Fruit fly (Drosophila melanogaster) whole organism, embryonic: ENCODE data around the gene Dpm1.

Experiments used
- Antp ChIP-seq: fragments of 200-800 bp; sonication (Bioruptor generic); optimal IDR thresholded peaks from 3 replicates; lab custom pipeline; 2016; ENCODE audit warnings: missing biosample characterization, missing genetic modification characterization
- Atf-2 ChIP-seq: fragments of 200-800 bp; sonication (Bioruptor generic); optimal IDR thresholded peaks from 2 replicates; lab custom pipeline; 2016; ENCODE audit warnings: missing biosample characterization, missing genetic modification characterization
- B-H1 ChIP-seq: fragments of 200-800 bp; sonication (Bioruptor generic); IDR thresholded peaks from 3 replicates; pipeline ENCODE4 v1.3.6; 2022; ENCODE audit warnings: missing biosample characterization, missing genetic modification characterization
- CG12744 ChIP-seq: fragments of 200-800 bp; sonication (Bioruptor generic); optimal IDR thresholded peaks from 2 replicates; lab custom pipeline; 2016; ENCODE audit warnings: missing biosample characterization, missing genetic modification characterization
- CG13123 ChIP-seq: fragments of 200-800 bp; sonication (Bioruptor generic); optimal IDR thresholded peaks from 2 replicates; lab custom pipeline; 2016; ENCODE audit warnings: missing biosample characterization, missing genetic modification characterization
- CG13624 ChIP-seq: fragments of 200-800 bp; sonication (Bioruptor generic); optimal IDR thresholded peaks from 2 replicates; lab custom pipeline; 2016; ENCODE audit warnings: missing biosample characterization, missing genetic modification characterization
- CG2202 ChIP-seq: fragments of 200-800 bp; sonication (Bioruptor generic); optimal IDR thresholded peaks from 2 replicates; lab custom pipeline; 2018; ENCODE audit warnings: missing biosample characterization, mild to moderate bottlenecking, missing genetic modification characterization
- CG2678 ChIP-seq: fragments of 200-800 bp; sonication (Bioruptor generic); optimal IDR thresholded peaks from 3 replicates; lab custom pipeline; 2019; ENCODE audit warnings: missing biosample characterization, mild to moderate bottlenecking, missing genetic modification characterization, moderate library complexity
- CG34376 ChIP-seq: fragments of 200-800 bp; sonication (Bioruptor generic); optimal IDR thresholded peaks from 2 replicates; lab custom pipeline; 2018; ENCODE audit warnings: missing biosample characterization, mild to moderate bottlenecking, missing genetic modification characterization
- CG34422 ChIP-seq: fragments of 200-800 bp; sonication (Bioruptor generic); IDR thresholded peaks from 3 replicates; pipeline ENCODE4 v1.3.6; 2022; ENCODE audit warnings: missing biosample characterization, missing genetic modification characterization
- CG4707 ChIP-seq: fragments of 200-800 bp; sonication (Bioruptor generic); optimal IDR thresholded peaks from 2 replicates; lab custom pipeline; 2018; ENCODE audit warnings: missing biosample characterization, mild to moderate bottlenecking, missing genetic modification characterization, moderate library complexity
- CG6689 ChIP-seq: fragments of 200-800 bp; sonication (Bioruptor generic); IDR thresholded peaks from 2 replicates; pipeline ENCODE4 v1.3.6; 2022; ENCODE audit warnings: missing biosample characterization, missing genetic modification characterization
- CG8388 ChIP-seq: fragments of 200-800 bp; sonication (Bioruptor generic); optimal IDR thresholded peaks from 2 replicates; lab custom pipeline; 2019; ENCODE audit warnings: missing biosample characterization, mild to moderate bottlenecking, missing genetic modification characterization, moderate library complexity
- CG8478 ChIP-seq: fragments of >200 bp; optimal IDR thresholded peaks from 2 replicates; lab custom pipeline; 2018
- CG9876 ChIP-seq: fragments of 200-800 bp; sonication (Bioruptor generic); optimal IDR thresholded peaks from 2 replicates; lab custom pipeline; 2016; ENCODE audit warnings: missing biosample characterization, missing genetic modification characterization
- Dek ChIP-seq: fragments of 200-800 bp; sonication (Bioruptor generic); optimal IDR thresholded peaks from 3 replicates; lab custom pipeline; 2019; ENCODE audit warnings: missing biosample characterization, mild to moderate bottlenecking, missing genetic modification characterization, moderate library complexity
- Dfd ChIP-seq, 2 experiments: fragments of >200 bp; optimal IDR thresholded peaks; 2 replicates each; lab custom pipeline; 2017; ENCODE audit warnings: missing biosample characterization in 2 of 2, missing genetic modification characterization in 2 of 2
- Fer3 ChIP-seq: fragments of 200-800 bp; sonication (Bioruptor generic); optimal IDR thresholded peaks from 2 replicates; lab custom pipeline; 2018; ENCODE audit warnings: missing biosample characterization, mild to moderate bottlenecking, missing genetic modification characterization, moderate library complexity
- Gsc ChIP-seq: fragments of 200-800 bp; sonication (Bioruptor generic); IDR thresholded peaks from 2 replicates; pipeline ENCODE4 v1.3.6; 2022; ENCODE audit warnings: missing biosample characterization, missing genetic modification characterization
- Hsf ChIP-seq: fragments of 200-800 bp; sonication (Bioruptor generic); optimal IDR thresholded peaks from 3 replicates; lab custom pipeline; 2016; ENCODE audit warnings: missing biosample characterization, missing genetic modification characterization
- Kr ChIP-seq: fragments of 200-800 bp; sonication (Bioruptor generic); optimal IDR thresholded peaks from 2 replicates; lab custom pipeline; 2017; ENCODE audit warnings: missing biosample characterization, mild to moderate bottlenecking, missing genetic modification characterization
- Nf-YB ChIP-seq: fragments of 200-800 bp; sonication (Bioruptor generic); optimal IDR thresholded peaks from 3 replicates; lab custom pipeline; 2019; ENCODE audit warnings: missing biosample characterization, mild to moderate bottlenecking, missing genetic modification characterization, moderate library complexity
- Nf-YC ChIP-seq: fragments of 200-800 bp; optimal IDR thresholded peaks from 3 replicates; lab custom pipeline; 2019; ENCODE audit warnings: missing biosample characterization, mild to moderate bottlenecking, missing genetic modification characterization, moderate library complexity
- PHDP ChIP-seq: fragments of 200-800 bp; sonication (Bioruptor generic); optimal IDR thresholded peaks from 3 replicates; lab custom pipeline; 2018; ENCODE audit warnings: missing biosample characterization, mild to moderate bottlenecking, missing genetic modification characterization, moderate library complexity
- Scr ChIP-seq: fragments of 200-800 bp; sonication (Bioruptor generic); IDR thresholded peaks from 2 replicates; pipeline ENCODE4 v1.3.6; 2022; ENCODE audit warnings: missing biosample characterization, missing genetic modification characterization; ENCODE audit not compliant: partially characterized antibody
- Sox102F ChIP-seq: fragments of 200-800 bp; sonication (Bioruptor generic); optimal IDR thresholded peaks from 2 replicates; lab custom pipeline; 2018; ENCODE audit warnings: missing biosample characterization, mild to moderate bottlenecking, missing genetic modification characterization, moderate library complexity
- Sry-δ ChIP-seq: fragments of 200-800 bp; sonication (Bioruptor generic); optimal IDR thresholded peaks from 2 replicates; lab custom pipeline; 2016; ENCODE audit warnings: missing biosample characterization, missing genetic modification characterization
- Vsx1 ChIP-seq: fragments of 200-800 bp; sonication (Bioruptor generic); optimal IDR thresholded peaks from 2 replicates; lab custom pipeline; 2017; ENCODE audit warnings: missing biosample characterization, mild to moderate bottlenecking, missing genetic modification characterization, missing genetic modification reagents
- bigmax ChIP-seq: fragments of 200-800 bp; sonication (Bioruptor generic); optimal IDR thresholded peaks from 2 replicates; lab custom pipeline; 2018; ENCODE audit warnings: missing biosample characterization, mild to moderate bottlenecking, missing genetic modification characterization
- caup ChIP-seq: fragments of 200-800 bp; sonication (Bioruptor generic); optimal IDR thresholded peaks from 3 replicates; lab custom pipeline; 2017; ENCODE audit warnings: missing biosample characterization, mild to moderate bottlenecking, missing genetic modification characterization, moderate library complexity; ENCODE audit not compliant: severe bottlenecking
- croc ChIP-seq: fragments of 200-800 bp; sonication (Bioruptor generic); conservative IDR thresholded peaks from 3 replicates; pipeline ENCODE4 v1.3.6; 2022; ENCODE audit warnings: missing biosample characterization, missing genetic modification characterization
- disco-r ChIP-seq: fragments of 200-800 bp; sonication (Bioruptor generic); optimal IDR thresholded peaks from 2 replicates; lab custom pipeline; 2016; ENCODE audit warnings: missing biosample characterization, missing genetic modification characterization
- gce ChIP-seq: fragments of 200-800 bp; sonication (Bioruptor generic); IDR thresholded peaks from 3 replicates; pipeline ENCODE4 v1.3.6; 2022; ENCODE audit warnings: missing biosample characterization, missing genetic modification characterization
- hbn ChIP-seq: fragments of 200-800 bp; sonication (Bioruptor generic); IDR thresholded peaks from 2 replicates; pipeline ENCODE4 v1.3.6; 2022; ENCODE audit warnings: missing biosample characterization, missing genetic modification characterization; ENCODE audit not compliant: partially characterized antibody
- hth ChIP-seq: fragments of >200 bp; optimal IDR thresholded peaks from 2 replicates; lab custom pipeline; 2017; ENCODE audit warnings: inconsistent platforms
- luna ChIP-seq: fragments of 200-800 bp; sonication (Bioruptor generic); optimal IDR thresholded peaks from 2 replicates; lab custom pipeline; 2016; ENCODE audit warnings: missing biosample characterization, missing genetic modification characterization
- mld ChIP-seq: fragments of 200-800 bp; sonication (Bioruptor generic); IDR thresholded peaks from 3 replicates; pipeline ENCODE4 v1.3.6; 2022; ENCODE audit warnings: missing biosample characterization, missing genetic modification characterization; ENCODE audit not compliant: partially characterized antibody
- nmo ChIP-seq: fragments of 200-800 bp; sonication (Bioruptor generic); optimal IDR thresholded peaks from 2 replicates; lab custom pipeline; 2018; ENCODE audit warnings: missing biosample characterization, mild to moderate bottlenecking, missing genetic modification characterization, moderate library complexity
- nom ChIP-seq: fragments of 200-800 bp; sonication (Bioruptor generic); optimal IDR thresholded peaks from 2 replicates; lab custom pipeline; 2017; ENCODE audit warnings: missing biosample characterization, missing genetic modification characterization, mild to moderate bottlenecking, moderate library complexity, missing genetic modification reagents
- otp ChIP-seq: fragments of 200-800 bp; sonication (Bioruptor generic); IDR thresholded peaks from 3 replicates; pipeline ENCODE4, ENCODE4 v1.3.6; 2022; ENCODE audit warnings: missing biosample characterization, missing genetic modification characterization
- pita ChIP-seq: fragments of 200-800 bp; sonication (Bioruptor generic); optimal IDR thresholded peaks from 2 replicates; lab custom pipeline; 2017; ENCODE audit warnings: missing biosample characterization, mild to moderate bottlenecking, missing genetic modification characterization
- pnt ChIP-seq: fragments of 200-800 bp; sonication (Bioruptor generic); optimal IDR thresholded peaks from 3 replicates; lab custom pipeline; 2016; ENCODE audit warnings: missing biosample characterization, missing genetic modification characterization
- salm ChIP-seq: fragments of 200-800 bp; sonication (Bioruptor generic); optimal IDR thresholded peaks from 2 replicates; lab custom pipeline; 2018; ENCODE audit warnings: missing biosample characterization, mild to moderate bottlenecking, missing genetic modification characterization
- schlank ChIP-seq: fragments of 200-800 bp; sonication (Bioruptor generic); optimal IDR thresholded peaks from 2 replicates; lab custom pipeline; 2018; ENCODE audit warnings: missing biosample characterization, mild to moderate bottlenecking, missing genetic modification characterization
- sd ChIP-seq: fragments of 200-800 bp; sonication (Bioruptor generic); optimal IDR thresholded peaks from 3 replicates; lab custom pipeline; 2018; ENCODE audit warnings: missing biosample characterization, mild to moderate bottlenecking, missing genetic modification characterization, moderate library complexity
- sqz ChIP-seq: fragments of 200-800 bp; sonication (Bioruptor generic); optimal IDR thresholded peaks from 3 replicates; lab custom pipeline; 2018; ENCODE audit warnings: missing biosample characterization, mild to moderate bottlenecking, missing genetic modification characterization
- tgo ChIP-seq: fragments of 200-800 bp; sonication (Bioruptor generic); IDR thresholded peaks from 3 replicates; pipeline ENCODE4 v1.3.6; 2022; ENCODE audit warnings: missing biosample characterization, missing genetic modification characterization
- tna ChIP-seq: fragments of 200-800 bp; sonication (Bioruptor generic); IDR thresholded peaks from 2 replicates; pipeline ENCODE4 v1.3.6; 2022; ENCODE audit warnings: missing biosample characterization, missing genetic modification characterization; ENCODE audit not compliant: partially characterized antibody
- wor ChIP-seq: fragments of 200-800 bp; sonication (Bioruptor generic); IDR thresholded peaks from 2 replicates; pipeline ENCODE4 v1.3.6; 2022; ENCODE audit warnings: missing biosample characterization, missing genetic modification characterization

Gene Dpm1

dm6 chr2L:19546869-19547710, 20.9 kb upstream of the Dpm1 start, which contains the start of gene CG10337 (continued):
- TF ChIP-seq Nf-YB (GFP tag; lab: Kevin White, UChicago) (peak; percentile 42), hth (lab: Kevin White, UChicago) (no peak), salm (tag; lab: Kevin White, UChicago) (no peak), CG8478 (lab: Kevin White, UChicago) (no peak), bigmax (GFP tag; lab: Kevin White, UChicago) (no peak), CG13123 (GFP tag; lab: Kevin White, UChicago) (no peak), disco-r (GFP tag; lab: Kevin White, UChicago) (peak; percentile 10), Dek (peak; percentile 46), mld (GFP tag; lab: Robert Waterston, UW) (no peak), PHDP (tag; lab: Kevin White, UChicago) (peak; percentile 55), Sox102F (GFP tag; lab: Kevin White, UChicago) (peak; percentile 57), nmo (GFP tag; lab: Kevin White, UChicago) (peak; percentile 8), Scr (GFP tag; lab: Robert Waterston, UW) (no peak), otp (GFP tag; lab: Robert Waterston, UW) (peak; percentile 52; the same call in 1 of the 3 replicates), sd (tag; lab: Kevin White, UChicago) (peak; percentile 85), CG12744 (GFP tag; lab: Kevin White, UChicago) (no peak), pnt (peak; percentile 1), tgo (GFP tag; lab: Robert Waterston, UW) (no peak), Atf-2 (GFP tag; lab: Kevin White, UChicago) (no peak), nom (GFP tag; lab: Kevin White, UChicago) (peak; percentile 79), schlank (tag; lab: Kevin White, UChicago) (peak; percentile 17), wor (GFP tag; lab: Robert Waterston, UW) (no peak), tna (GFP tag; lab: Robert Waterston, UW) (no peak), Antp (GFP tag; lab: Kevin White, UChicago) (no peak), croc (no peak), CG34422 (GFP tag; lab: Robert Waterston, UW) (no peak), Fer3 (tag; lab: Kevin White, UChicago) (peak; percentile 59), CG8388 (GFP tag; lab: Kevin White, UChicago) (peak; percentile 6), CG9876 (GFP tag; lab: Kevin White, UChicago) (no peak), Sry-δ (GFP tag; lab: Kevin White, UChicago) (peak; percentile 7), CG34376 (peak; percentile 54), hbn (GFP tag; lab: Robert Waterston, UW) (no peak), caup (peak; percentile 53), CG2678 (tag; lab: Kevin White, UChicago) (peak; percentile 73), luna (no peak), Nf-YC (peak; percentile 28), Kr (no peak), Gsc (GFP tag; lab: Robert Waterston, UW) (no peak), Hsf (GFP tag; lab: Kevin White, UChicago) (peak; percentile 16), B-H1 (no peak), CG13624 (GFP tag; lab: Kevin White, UChicago) (no peak), gce (GFP tag; lab: Robert Waterston, UW) (0 out of 3 replicates have a peak, but pooled peaks have one; percentile 44), CG6689 (GFP tag; lab: Robert Waterston, UW) (peak; percentile 5), Vsx1 (peak; percentile 22), CG2202 (tag; lab: Kevin White, UChicago) (no peak), pita (GFP tag; lab: Kevin White, UChicago) (no peak), CG4707 (peak; percentile 12), sqz (GFP tag; lab: Kevin White, UChicago) (peak; percentile 35), Dfd (GFP tag; optimal IDR thresholded peaks at IDR 0.05; lab: Kevin White, UChicago) (no peak)
